Worm (Caenorhabditis elegans): Measurements from ENCODE around the gene F40F8.1.

ce11 chrII:11128989-11129388, 1.5 kb downstream of the F40F8.1 start, which contains the start of gene F40F8.3:
- TF ChIP-seq F13H6.1 (tag; optimal IDR thresholded peaks at IDR 0.05) = no peak
- TF ChIP-seq ceh-30 (tag; optimal IDR thresholded peaks at IDR 0.05) = no peak
- TF ChIP-seq elt-2 (tag; optimal IDR thresholded peaks at IDR 0.05) = no peak
- TF ChIP-seq ttx-3 (tag; optimal IDR thresholded peaks at IDR 0.05) = no peak
- TF ChIP-seq pat-9 (tag; optimal IDR thresholded peaks at IDR 0.05) = no peak
- no peak for TF ChIP-seq ceh-31 (tag; optimal IDR thresholded peaks at IDR 0.05)
- TF ChIP-seq ceh-34 (tag; optimal IDR thresholded peaks at IDR 0.05) = no peak
- TF ChIP-seq fax-1 (tag; optimal IDR thresholded peaks at IDR 0.05) = no peak
- TF ChIP-seq Y22D7AL.16 (tag; optimal IDR thresholded peaks at IDR 0.05) = no peak
- TF ChIP-seq nhr-11 (tag; optimal IDR thresholded peaks at IDR 0.05) = no peak
- no peak for TF ChIP-seq sox-4 (tag; optimal IDR thresholded peaks at IDR 0.05)

Data from whole organism, late embryonic.